Worm (Caenorhabditis elegans) whole organism, young adult: ENCODE measurements around the gene fbxa-4.

ENCODE experiments used
- atf-7 ChIP-seq: sonication (generic microtip); optimal IDR thresholded peaks from 2 replicates; lab custom pipeline; 2017; ENCODE audit warnings: mild to moderate bottlenecking, missing genetic modification characterization, missing compliant biosample characterization
- bed-1 ChIP-seq: fragments of 200-800 bp; sonication (Bioruptor generic); IDR thresholded peaks from 2 replicates; pipeline ENCODE4 v1.3.6; 2022; ENCODE audit warnings: missing genetic modification reagents, missing genetic modification characterization, missing compliant biosample characterization
- lin-35 ChIP-seq, 3 experiments: fragments of 150-350 bp in 2 of 3; sonication (generic microtip) in 1 of 3; optimal IDR thresholded peaks; 2 replicates each; lab custom pipeline; 2014 to 2018; ENCODE audit warnings: missing biosample characterization in 3 of 3, missing genetic modification characterization in 3 of 3, missing genetic modification reagents in 3 of 3
- lir-1 ChIP-seq: fragments of 200-800 bp; sonication (Bioruptor generic); conservative IDR thresholded peaks from 2 replicates; pipeline ENCODE4 v1.3.6; 2022; ENCODE audit warnings: missing genetic modification reagents, missing genetic modification characterization, missing compliant biosample characterization
- nfyb-1 ChIP-seq: fragments of 200-800 bp; sonication (Bioruptor generic); IDR thresholded peaks from 2 replicates; pipeline ENCODE4 v1.3.6; 2022; ENCODE audit warnings: missing genetic modification reagents, missing genetic modification characterization, missing compliant biosample characterization
- nhr-120 ChIP-seq: fragments of 200-800 bp; sonication (Bioruptor generic); IDR thresholded peaks from 2 replicates; pipeline ENCODE4 v1.3.6; 2022; ENCODE audit warnings: missing genetic modification characterization, missing compliant biosample characterization
- somi-1 ChIP-seq: fragments of 200-800 bp; sonication (Bioruptor generic); optimal IDR thresholded peaks from 2 replicates; lab custom pipeline; 2018; ENCODE audit warnings: mild to moderate bottlenecking, missing genetic modification characterization, missing compliant biosample characterization

DNA sequence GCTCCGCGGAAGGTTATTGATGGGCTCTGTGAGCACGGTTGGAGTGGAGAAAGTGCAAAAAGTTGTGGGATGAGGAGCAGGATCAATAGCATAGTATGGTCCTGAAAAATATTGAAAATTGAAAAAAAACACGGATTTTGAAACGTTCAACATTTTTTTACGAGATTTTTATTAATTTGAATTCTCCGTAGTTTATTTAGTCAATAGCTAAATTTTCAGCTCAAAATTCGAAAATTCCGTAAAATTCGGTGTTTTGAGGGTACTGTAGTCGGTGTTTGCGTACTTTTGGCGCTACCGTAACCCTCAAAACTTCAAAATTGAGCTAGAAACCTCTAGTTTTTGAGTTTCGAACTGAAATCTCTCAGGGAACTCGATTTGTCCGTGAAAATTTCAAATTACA is 43.5 kb upstream of the fbxa-4 start, which contains the start of gene pqn-42:
- TF ChIP-seq lir-1 (GFP tag; lab: Robert Waterston, UW) = no peak
- no peak for TF ChIP-seq nhr-120 (GFP tag; lab: Robert Waterston, UW)
- TF ChIP-seq bed-1 = no peak
- no peak for TF ChIP-seq atf-7 (tag; lab: Kevin White, UChicago)
- TF ChIP-seq lin-35 (GFP tag; optimal IDR thresholded peaks at IDR 0.05; lab: Kevin White, UChicago) = no peak
- TF ChIP-seq somi-1 = no peak
- TF ChIP-seq nfyb-1 = no peak
